Worm (Caenorhabditis elegans) whole organism, L4/young adult: ENCODE results near the gene C17B7.5.

Source experiments
- W03F9.2 ChIP-seq: fragments of 150-350 bp; optimal IDR thresholded peaks from 2 replicates; lab custom pipeline; 2014; ENCODE audit warnings: missing biosample characterization, missing genetic modification characterization
- him-1 ChIP-seq: sonication (generic microtip); optimal IDR thresholded peaks from 2 replicates; lab custom pipeline; 2016; ENCODE audit warnings: missing genotype, missing genetic modification reagents, missing genetic modification characterization, missing compliant biosample characterization

DNA sequence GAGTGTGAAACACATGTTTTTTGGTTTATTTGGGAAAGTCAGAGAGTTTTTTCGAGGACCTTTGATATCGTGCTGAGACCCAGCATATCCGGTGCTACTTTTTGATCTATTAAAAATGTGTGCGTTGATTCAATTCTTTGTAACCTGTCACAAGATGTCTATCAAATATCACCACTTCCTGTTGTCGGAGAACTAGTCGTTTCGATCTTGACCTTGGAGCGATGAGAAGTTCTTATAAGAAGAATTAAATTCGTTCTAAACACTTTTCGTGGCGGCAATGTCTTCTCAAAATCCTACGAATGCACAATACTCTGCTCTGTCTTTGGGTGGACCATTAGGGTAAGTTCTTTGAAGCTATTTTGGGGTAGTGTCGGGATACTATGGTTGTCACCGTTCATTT lies 17.3 kb upstream of the C17B7.5 start, which contains the start of gene F35F10.1:
- TF ChIP-seq W03F9.2 (tag; lab: Kevin White, UChicago) (no peak), him-1 (tag; lab: Kevin White, UChicago) (no peak)
